Fruit fly (Drosophila melanogaster): ENCODE measurements around the gene CG10097.

- TF ChIP-seq CG15710 (tag; optimal IDR thresholded peaks at IDR 0.05) (no peak), Pif1A (GFP tag; optimal IDR thresholded peaks at IDR 0.05) (no peak), CG14655 (GFP tag; optimal IDR thresholded peaks at IDR 0.05) (no peak), CG13204 (GFP tag; optimal IDR thresholded peaks at IDR 0.05) (no peak), CG9948 (tag; optimal IDR thresholded peaks at IDR 0.05) (no peak), CG8301 (tag; optimal IDR thresholded peaks at IDR 0.05) (no peak), gl (tag; optimal IDR thresholded peaks at IDR 0.05) (no peak), CG12605 (GFP tag; IDR thresholded peaks at IDR 0.05) (no peak), rn (GFP tag; IDR thresholded peaks at IDR 0.05) (no peak), fd96Ca (GFP tag; IDR thresholded peaks at IDR 0.05) (no peak), Snoo (tag; optimal IDR thresholded peaks at IDR 0.05) (no peak), CG32121 (GFP tag; IDR thresholded peaks at IDR 0.05) (no peak), CG34367 (tag; optimal IDR thresholded peaks at IDR 0.05) (no peak)
Measured at dm6 chr3R:12379708-12380107, 16.1 kb downstream of the CG10097 start, which contains the start of gene GstD8.
